Worm (Caenorhabditis elegans) whole organism, mixed stage, embryonic: Measurements from ENCODE around the gene T10B10.8.

Source experiments
- ces-1 ChIP-seq: fragments of 150-350 bp; optimal IDR thresholded peaks from 2 replicates; lab custom pipeline; 2014; ENCODE audit warnings: missing biosample characterization, missing genetic modification reagents, missing genetic modification characterization
- elt-3 ChIP-seq: fragments of 150-350 bp; optimal IDR thresholded peaks from 2 replicates; lab custom pipeline; 2014; ENCODE audit warnings: missing biosample characterization, missing genetic modification characterization
- lin-32 ChIP-seq: fragments of 200-800 bp; sonication (Bioruptor generic); optimal IDR thresholded peaks from 2 replicates; lab custom pipeline; 2018; ENCODE audit warnings: mild to moderate bottlenecking, missing genetic modification characterization, missing compliant biosample characterization
- lsy-2 ChIP-seq: fragments of 150-350 bp; optimal IDR thresholded peaks from 2 replicates; lab custom pipeline; 2014; ENCODE audit warnings: missing biosample characterization, missing genetic modification characterization
- mab-5 ChIP-seq: fragments of 150-350 bp; optimal IDR thresholded peaks from 2 replicates; lab custom pipeline; 2014; ENCODE audit warnings: missing biosample characterization, missing genetic modification characterization
- nhr-12 ChIP-seq: fragments of 150-350 bp; optimal IDR thresholded peaks from 2 replicates; lab custom pipeline; 2014; ENCODE audit warnings: missing biosample characterization, missing genetic modification characterization
- nhr-237 ChIP-seq: fragments of 150-350 bp; optimal IDR thresholded peaks from 2 replicates; lab custom pipeline; 2014; ENCODE audit warnings: missing biosample characterization, missing genetic modification characterization
- nhr-28 ChIP-seq: fragments of 150-350 bp; optimal IDR thresholded peaks from 2 replicates; lab custom pipeline; 2014; ENCODE audit warnings: missing biosample characterization, missing genetic modification characterization
- snpc-4 ChIP-seq: fragments of 150-350 bp; optimal IDR thresholded peaks from 2 replicates; lab custom pipeline; 2014; ENCODE audit warnings: missing biosample characterization, missing genetic modification characterization
- sptf-1 ChIP-seq: sonication (generic microtip); optimal IDR thresholded peaks from 2 replicates; lab custom pipeline; 2017; ENCODE audit warnings: mild to moderate bottlenecking, missing genetic modification characterization, moderate library complexity, missing compliant biosample characterization
- unc-62 ChIP-seq: fragments of 150-350 bp; optimal IDR thresholded peaks from 2 replicates; lab custom pipeline; 2014; ENCODE audit warnings: missing biosample characterization, missing genetic modification reagents, missing genetic modification characterization
- zip-8 ChIP-seq: fragments of 150-350 bp; optimal IDR thresholded peaks from 2 replicates; lab custom pipeline; 2014; ENCODE audit warnings: missing biosample characterization, missing genetic modification characterization

- TF ChIP-seq nhr-12 (tag; lab: Kevin White, UChicago) (no peak), lsy-2 (tag; lab: Kevin White, UChicago) (no peak), zip-8 (no peak), elt-3 (no peak), nhr-28 (tag; lab: Kevin White, UChicago) (no peak), snpc-4 (tag; lab: Kevin White, UChicago) (no peak), unc-62 (GFP tag; lab: Kevin White, UChicago) (no peak), nhr-237 (tag; lab: Kevin White, UChicago) (no peak), sptf-1 (no peak), lin-32 (GFP tag; lab: Kevin White, UChicago) (no peak), ces-1 (GFP tag; lab: Kevin White, UChicago) (no peak), mab-5 (tag; lab: Kevin White, UChicago) (no peak)
These were observed 1.7 kb upstream of the T10B10.8 start for ce11 chrX:15167692-15168091.
